Worm (Caenorhabditis elegans): ENCODE measurements around the gene C42D4.13.

DNA sequence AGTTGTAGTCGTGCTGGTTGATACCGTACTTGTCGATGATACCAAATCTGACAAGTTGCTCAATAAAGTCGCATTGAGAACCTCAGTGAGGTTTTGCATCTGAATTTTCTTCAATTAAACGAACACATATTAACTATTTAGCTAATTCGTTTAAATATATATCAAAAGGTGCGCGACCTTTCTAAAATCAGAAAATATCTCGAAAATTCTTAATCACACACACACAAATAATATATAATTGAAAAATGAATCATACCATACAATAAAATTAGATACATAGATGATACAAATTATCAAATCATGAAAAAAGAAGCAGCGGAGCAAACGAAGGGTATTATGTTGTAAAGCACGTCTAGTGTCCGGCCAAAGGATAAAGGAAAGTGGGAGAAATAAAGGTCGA, 40.3 kb upstream of the C42D4.13 start, which contains the start of gene D2024.5:
- TF ChIP-seq bed-3 (GFP tag; optimal IDR thresholded peaks at IDR 0.05) (no peak), unc-62 (GFP tag; optimal IDR thresholded peaks at IDR 0.05) (no peak), lsy-2 (tag; optimal IDR thresholded peaks at IDR 0.05) (no peak), zip-8 (tag; optimal IDR thresholded peaks at IDR 0.05) (no peak), elt-1 (tag; optimal IDR thresholded peaks at IDR 0.05; ENCODE audit: borderline replicate concordance, insufficient read depth) (no peak), blmp-1 (tag; optimal IDR thresholded peaks at IDR 0.05) (no peak), mep-1 (tag; optimal IDR thresholded peaks at IDR 0.05) (no peak)

Measured in whole organism, mixed stage, embryonic.